Fruit fly (Drosophila melanogaster): Measurements from ENCODE around the gene Sh.

The Sh gene

dm6 chrX:17878632-17879033, 184.4 kb downstream of the Sh start:
- TF ChIP-seq CG11617 (GFP tag; optimal IDR thresholded peaks at IDR 0.05) (peak; percentile 3), cic (GFP tag; optimal IDR thresholded peaks at IDR 0.05) (peak; percentile 46), tj (GFP tag; optimal IDR thresholded peaks at IDR 0.05) (no peak), Mnt (GFP tag; optimal IDR thresholded peaks at IDR 0.05) (peak; percentile 50), bab1 (GFP tag; optimal IDR thresholded peaks at IDR 0.05) (peak; percentile 38), toe (GFP tag; optimal IDR thresholded peaks at IDR 0.05) (peak; percentile 10), CG12768 (GFP tag; optimal IDR thresholded peaks at IDR 0.05) (peak; percentile 46), Crg-1 (GFP tag; optimal IDR thresholded peaks at IDR 0.05) (no peak)

dm6 chrX:17877974-17878373, 185.1 kb downstream of the Sh start:
- TF ChIP-seq kay (GFP tag; ENCODE audit: borderline replicate concordance) = peak; percentile 83
- no peak for TF ChIP-seq Clk (GFP tag; optimal IDR thresholded peaks at IDR 0.05)
- TF ChIP-seq pad (GFP tag; optimal IDR thresholded peaks at IDR 0.05) = no peak

dm6 chrX:17876518-17876917, 186.5 kb downstream of the Sh start:
- TF ChIP-seq pad (GFP tag; optimal IDR thresholded peaks at IDR 0.05) = no peak
- no peak for TF ChIP-seq CG7101 (tag; optimal IDR thresholded peaks at IDR 0.05)
- TF ChIP-seq CG33017 (tag; optimal IDR thresholded peaks at IDR 0.05) = no peak
- TF ChIP-seq tj (GFP tag; optimal IDR thresholded peaks at IDR 0.05) = no peak
- TF ChIP-seq bab1 (GFP tag; optimal IDR thresholded peaks at IDR 0.05) = no peak
- no peak for TF ChIP-seq Clk (GFP tag; optimal IDR thresholded peaks at IDR 0.05)
- no peak for TF ChIP-seq CG11617 (GFP tag; optimal IDR thresholded peaks at IDR 0.05)
- TF ChIP-seq Mnt (GFP tag; optimal IDR thresholded peaks at IDR 0.05) = no peak
- TF ChIP-seq CG14711 (tag; optimal IDR thresholded peaks at IDR 0.05) = peak; percentile 2
- peak; percentile 67 for TF ChIP-seq kay (GFP tag; ENCODE audit: borderline replicate concordance)

- TF ChIP-seq ovo (GFP tag; optimal IDR thresholded peaks at IDR 0.05) (no peak), toe (GFP tag; optimal IDR thresholded peaks at IDR 0.05) (no peak), Clk (GFP tag; optimal IDR thresholded peaks at IDR 0.05) (no peak), pad (GFP tag; optimal IDR thresholded peaks at IDR 0.05) (no peak), CG11617 (GFP tag; optimal IDR thresholded peaks at IDR 0.05) (no peak), CG7045 (GFP tag; optimal IDR thresholded peaks at IDR 0.05) (no peak), CG33017 (tag; optimal IDR thresholded peaks at IDR 0.05) (no peak), tj (GFP tag; optimal IDR thresholded peaks at IDR 0.05) (no peak), CG12768 (GFP tag; optimal IDR thresholded peaks at IDR 0.05) (no peak), CG1620 (GFP tag; optimal IDR thresholded peaks at IDR 0.05) (no peak)
Observed at dm6 chrX:17875695-17876094, 187.4 kb downstream of the Sh start.

dm6 chrX:17875014-17875589, 187.9 kb downstream of the Sh start:
- TF ChIP-seq Hr96 (GFP tag; optimal IDR thresholded peaks at IDR 0.05) = no peak
- no peak for TF ChIP-seq CG14711 (tag; optimal IDR thresholded peaks at IDR 0.05)
- no peak for TF ChIP-seq kay (GFP tag; ENCODE audit: borderline replicate concordance)
- no peak for TF ChIP-seq CG7101 (tag; optimal IDR thresholded peaks at IDR 0.05)
- no peak for TF ChIP-seq toe (GFP tag; optimal IDR thresholded peaks at IDR 0.05)
- no peak for TF ChIP-seq ovo (GFP tag; optimal IDR thresholded peaks at IDR 0.05)
- no peak for TF ChIP-seq Clk (GFP tag; optimal IDR thresholded peaks at IDR 0.05)
- TF ChIP-seq CG5204 (GFP tag; optimal IDR thresholded peaks at IDR 0.05) = no peak
- no peak for TF ChIP-seq tj (GFP tag; optimal IDR thresholded peaks at IDR 0.05)
- no peak for TF ChIP-seq pad (GFP tag; optimal IDR thresholded peaks at IDR 0.05)
